Worm (Caenorhabditis elegans) whole organism, late embryonic: ENCODE data around the gene F28C6.10.

Experiments used
- C08G9.2 ChIP-seq: sonication (generic microtip); optimal IDR thresholded peaks from 2 replicates; lab custom pipeline; 2016; ENCODE audit warnings: mild to moderate bottlenecking, missing genetic modification characterization, moderate library complexity, missing compliant biosample characterization
- C38D4.7 ChIP-seq: fragments of 200-800 bp; sonication (Bioruptor generic); optimal IDR thresholded peaks from 2 replicates; lab custom pipeline; 2018; ENCODE audit warnings: mild to moderate bottlenecking, missing genetic modification characterization, moderate library complexity, missing compliant biosample characterization
- F13H6.1 ChIP-seq: sonication (generic microtip); optimal IDR thresholded peaks from 2 replicates; lab custom pipeline; 2016; ENCODE audit warnings: missing genetic modification characterization, missing compliant biosample characterization
- K02D7.2 ChIP-seq: sonication (generic microtip); optimal IDR thresholded peaks from 2 replicates; lab custom pipeline; 2017; ENCODE audit warnings: mild to moderate bottlenecking, missing genetic modification characterization, missing compliant biosample characterization
- K09A11.1 ChIP-seq: sonication (generic microtip); optimal IDR thresholded peaks from 2 replicates; lab custom pipeline; 2017; ENCODE audit warnings: antibody characterized with exemption, mild to moderate bottlenecking, missing genetic modification characterization, missing compliant biosample characterization; ENCODE audit not compliant: insufficient read depth
- ahr-1 ChIP-seq: sonication (generic microtip); optimal IDR thresholded peaks from 2 replicates; lab custom pipeline; 2016; ENCODE audit warnings: missing genetic modification characterization, missing compliant biosample characterization
- ama-1 ChIP-seq: fragments of 150-350 bp; optimal IDR thresholded peaks from 2 replicates; lab custom pipeline; 2014
- ceh-2 ChIP-seq: sonication (generic microtip); optimal IDR thresholded peaks from 2 replicates; lab custom pipeline; 2016; ENCODE audit warnings: missing genotype, missing genetic modification characterization, missing compliant biosample characterization
- ceh-31 ChIP-seq: sonication (generic microtip); optimal IDR thresholded peaks from 2 replicates; lab custom pipeline; 2016; ENCODE audit warnings: missing genetic modification characterization, missing compliant biosample characterization
- ceh-9 ChIP-seq: sonication (generic microtip); optimal IDR thresholded peaks from 2 replicates; lab custom pipeline; 2016; ENCODE audit warnings: mild to moderate bottlenecking, missing genetic modification characterization, inconsistent platforms, missing compliant biosample characterization
- che-1 ChIP-seq: sonication (generic microtip); optimal IDR thresholded peaks from 2 replicates; lab custom pipeline; 2016; ENCODE audit warnings: mild to moderate bottlenecking, missing genetic modification characterization, missing compliant biosample characterization
- dmd-4 ChIP-seq: sonication (generic microtip); optimal IDR thresholded peaks from 2 replicates; lab custom pipeline; 2016; ENCODE audit warnings: borderline replicate concordance, missing genetic modification characterization, missing compliant biosample characterization
- elt-4 ChIP-seq: sonication (generic microtip); optimal IDR thresholded peaks from 2 replicates; lab custom pipeline; 2016; ENCODE audit warnings: missing genetic modification characterization, missing compliant biosample characterization
- eyg-1 ChIP-seq: sonication (generic microtip); optimal IDR thresholded peaks from 2 replicates; lab custom pipeline; 2016; ENCODE audit warnings: missing genotype, missing genetic modification characterization, missing compliant biosample characterization
- gmeb-2 ChIP-seq: sonication (generic microtip); optimal IDR thresholded peaks from 2 replicates; lab custom pipeline; 2016; ENCODE audit warnings: missing genetic modification characterization, inconsistent platforms, missing compliant biosample characterization
- hlh-13 ChIP-seq: fragments of 200-800 bp; sonication (Bioruptor generic); optimal IDR thresholded peaks from 2 replicates; lab custom pipeline; 2018; ENCODE audit warnings: mild to moderate bottlenecking, missing genetic modification characterization, missing compliant biosample characterization
- hlh-6 ChIP-seq: sonication (generic microtip); optimal IDR thresholded peaks from 2 replicates; lab custom pipeline; 2016; ENCODE audit warnings: missing genotype, missing genetic modification characterization, missing compliant biosample characterization
- hlh-8 ChIP-seq: sonication (generic microtip); optimal IDR thresholded peaks from 2 replicates; lab custom pipeline; 2016; ENCODE audit warnings: missing genotype, missing genetic modification characterization, missing compliant biosample characterization
- lin-11 ChIP-seq: fragments of 200-800 bp; sonication (Bioruptor generic); optimal IDR thresholded peaks from 2 replicates; lab custom pipeline; 2018; ENCODE audit warnings: mild to moderate bottlenecking, missing genetic modification characterization, missing compliant biosample characterization
- madf-2 ChIP-seq: sonication (generic microtip); optimal IDR thresholded peaks from 2 replicates; lab custom pipeline; 2017; ENCODE audit warnings: missing genetic modification characterization, missing compliant biosample characterization
- mec-3 ChIP-seq: sonication (generic microtip); optimal IDR thresholded peaks from 2 replicates; lab custom pipeline; 2016; ENCODE audit warnings: borderline replicate concordance, missing genetic modification characterization, missing compliant biosample characterization
- nfya-1 ChIP-seq: sonication (generic microtip); optimal IDR thresholded peaks from 2 replicates; lab custom pipeline; 2017; ENCODE audit warnings: missing genetic modification characterization, mild to moderate bottlenecking, missing compliant biosample characterization, antibody characterized with exemption, moderate library complexity
- pag-3 ChIP-seq: sonication (generic microtip); optimal IDR thresholded peaks from 2 replicates; lab custom pipeline; 2016; ENCODE audit warnings: missing compliant biosample characterization, missing genetic modification characterization, borderline replicate concordance
- pax-1 ChIP-seq: fragments of 150-350 bp; optimal IDR thresholded peaks from 2 replicates; lab custom pipeline; 2014; ENCODE audit warnings: missing biosample characterization, missing genetic modification characterization
- pqm-1 ChIP-seq: sonication (generic microtip); optimal IDR thresholded peaks from 2 replicates; lab custom pipeline; 2016; ENCODE audit warnings: missing genetic modification characterization, missing compliant biosample characterization
- pros-1 ChIP-seq: fragments of 150-350 bp; optimal IDR thresholded peaks from 2 replicates; lab custom pipeline; 2014; ENCODE audit warnings: missing biosample characterization, missing genetic modification reagents, missing genetic modification characterization
- ref-2 ChIP-seq: sonication (generic microtip); optimal IDR thresholded peaks from 2 replicates; lab custom pipeline; 2016; ENCODE audit warnings: missing genetic modification characterization, missing compliant biosample characterization
- rnt-1 ChIP-seq: sonication (generic microtip); optimal IDR thresholded peaks from 2 replicates; lab custom pipeline; 2016; ENCODE audit warnings: missing genetic modification characterization, missing compliant biosample characterization
- sdc-2 ChIP-seq: sonication (generic microtip); optimal IDR thresholded peaks from 2 replicates; lab custom pipeline; 2016; ENCODE audit warnings: missing genotype, missing genetic modification characterization, missing compliant biosample characterization
- sox-2 ChIP-seq: fragments of 200-800 bp; sonication (Bioruptor generic); IDR thresholded peaks from 2 replicates; pipeline ENCODE4 v1.3.6; 2022; ENCODE audit warnings: missing genetic modification reagents, missing genetic modification characterization, missing compliant biosample characterization
- tbx-7 ChIP-seq: sonication (generic microtip); optimal IDR thresholded peaks from 2 replicates; lab custom pipeline; 2016; ENCODE audit warnings: missing genotype, missing genetic modification characterization, missing compliant biosample characterization
- ttx-3 ChIP-seq: sonication (generic microtip); optimal IDR thresholded peaks from 2 replicates; lab custom pipeline; 2016; ENCODE audit warnings: missing genetic modification reagents, missing genetic modification characterization, missing compliant biosample characterization
- unc-3 ChIP-seq, 2 experiments: fragments of 200-800 bp in 1 of 2; sonication (Bioruptor generic) in 1 of 2; sonication (generic microtip) in 1 of 2; conservative IDR thresholded peaks in 1 of 2; optimal IDR thresholded peaks in 1 of 2; 2 replicates each; pipeline versions ENCODE4 v1.3.6 to Lab custom; 2016 to 2022; ENCODE audit warnings: missing compliant biosample characterization in 2 of 2, missing genetic modification characterization in 2 of 2, missing genetic modification reagents in 1 of 2
- unc-42 ChIP-seq: sonication (generic microtip); optimal IDR thresholded peaks from 2 replicates; lab custom pipeline; 2016; ENCODE audit warnings: missing genotype, missing genetic modification characterization, missing compliant biosample characterization
- unc-55 ChIP-seq: sonication (generic microtip); optimal IDR thresholded peaks from 2 replicates; lab custom pipeline; 2017; ENCODE audit warnings: missing biosample characterization, missing genetic modification reagents, missing genetic modification characterization
- zip-5 ChIP-seq: sonication (generic microtip); optimal IDR thresholded peaks from 2 replicates; lab custom pipeline; 2016; ENCODE audit warnings: missing genetic modification characterization, missing compliant biosample characterization
- ztf-16 ChIP-seq: sonication (generic microtip); optimal IDR thresholded peaks from 2 replicates; lab custom pipeline; 2017; ENCODE audit warnings: missing genetic modification characterization, missing compliant biosample characterization

Gene F28C6.10

ce11 chrII:8599214-8599613, 8.5 kb upstream of the F28C6.10 start, which contains the start of gene F28C6.5:
TSS of gene F28C6.5 (plus strand) at chrII:8599514.
- TF ChIP-seq tbx-7 (tag; lab: Kevin White, UChicago) (no peak), pag-3 (no peak)

- no peak for TF ChIP-seq gmeb-2 (tag; lab: Kevin White, UChicago)
- TF ChIP-seq zip-5 (tag; lab: Kevin White, UChicago): no peak
- TF ChIP-seq unc-3 (GFP tag; conservative IDR thresholded peaks at IDR 0.05; lab: Robert Waterston, UW): no peak
- no peak for TF ChIP-seq unc-3 (tag; optimal IDR thresholded peaks at IDR 0.05; lab: Kevin White, UChicago)
- TF ChIP-seq hlh-8 (tag; lab: Kevin White, UChicago): no peak
- TF ChIP-seq sdc-2 (tag; lab: Kevin White, UChicago): no peak
- TF ChIP-seq ahr-1 (tag; lab: Kevin White, UChicago): no peak
- no peak for TF ChIP-seq ceh-9 (tag; lab: Kevin White, UChicago)
Measured at ce11 chrII:8600165-8600564, 7.6 kb upstream of the F28C6.10 start, which contains the start of gene pigg-1. TSS of gene pigg-1 (minus strand) at chrII:8600265.

- TF ChIP-seq pros-1 (tag; lab: Kevin White, UChicago): no peak
- TF ChIP-seq ceh-9 (tag; lab: Kevin White, UChicago): no peak
- no peak for TF ChIP-seq ztf-16
- no peak for TF ChIP-seq che-1 (tag; lab: Kevin White, UChicago)
- no peak for TF ChIP-seq pax-1 (tag; lab: Kevin White, UChicago)
- TF ChIP-seq hlh-6 (tag; lab: Kevin White, UChicago): no peak
- no peak for TF ChIP-seq tbx-7 (tag; lab: Kevin White, UChicago)
- TF ChIP-seq unc-42 (tag; lab: Kevin White, UChicago): peak; percentile 40
- TF ChIP-seq nfya-1 (tag; lab: Kevin White, UChicago): peak; percentile 36
- TF ChIP-seq zip-5 (tag; lab: Kevin White, UChicago): no peak
- TF ChIP-seq pqm-1: no peak
- no peak for TF ChIP-seq gmeb-2 (tag; lab: Kevin White, UChicago)
- TF ChIP-seq ceh-31: peak; percentile 9
Measured at ce11 chrII:8602337-8602944, 5.3 kb upstream of the F28C6.10 start, which contains the start of the genes cpf-1 and rpl-26. TSS of gene cpf-1 (minus strand) at chrII:8602440. TSS of gene rpl-26 (plus strand) at chrII:8602785.

DNA sequence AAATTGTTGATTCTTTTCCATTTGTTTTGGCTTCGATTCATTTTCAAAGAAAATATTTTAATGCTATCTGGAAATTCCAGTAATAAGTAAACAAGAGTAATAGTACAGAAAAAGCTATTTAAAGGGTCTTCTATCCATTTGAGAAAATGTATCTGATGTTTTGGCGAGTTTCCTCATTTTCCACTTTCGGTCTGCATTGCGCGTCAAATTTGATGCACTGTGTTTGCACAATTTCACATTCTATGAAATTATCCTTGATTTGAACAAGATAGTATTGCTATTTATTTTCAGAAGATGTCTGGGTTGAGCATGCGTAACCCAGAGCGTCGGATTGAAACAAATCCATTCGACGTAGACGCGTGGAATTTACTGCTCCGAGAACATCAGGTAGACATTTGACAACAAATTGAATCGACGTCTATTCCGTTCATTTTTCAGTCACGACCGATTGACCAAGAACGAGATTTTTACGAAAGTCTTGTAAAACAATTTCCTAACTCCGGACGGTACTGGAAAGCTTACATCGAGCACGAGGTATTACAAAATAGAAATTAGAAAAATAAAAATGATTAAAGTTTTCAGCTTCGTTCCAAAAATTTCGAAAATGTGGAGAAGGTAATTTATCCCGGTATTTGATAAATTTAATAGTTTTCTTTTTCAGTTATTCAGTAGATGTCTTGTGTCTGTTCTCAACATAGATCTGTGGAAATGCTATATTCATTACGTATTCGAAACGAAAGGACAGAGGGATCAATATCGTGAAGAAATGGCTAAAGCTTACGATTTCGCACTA, 4.0 kb upstream of the F28C6.10 start, which contains the start of gene suf-1:
suf-1 (plus strand) TSS at position 280 of the 793 bp plus-strand sequence.
- TF ChIP-seq mec-3 (tag; lab: Kevin White, UChicago) (no peak), rnt-1 (tag; lab: Kevin White, UChicago) (no peak), hlh-6 (tag; lab: Kevin White, UChicago) (no peak), unc-42 (tag; lab: Kevin White, UChicago) (peak; percentile 48), C38D4.7 (GFP tag; lab: Kevin White, UChicago) (no peak), elt-4 (tag; lab: Kevin White, UChicago) (no peak), C08G9.2 (tag; lab: Kevin White, UChicago) (no peak), dmd-4 (tag; lab: Kevin White, UChicago) (no peak), pag-3 (no peak), ceh-2 (tag; lab: Kevin White, UChicago) (no peak), madf-2 (tag; lab: Kevin White, UChicago) (no peak), ref-2 (no peak), hlh-13 (GFP tag; lab: Kevin White, UChicago) (no peak), hlh-8 (tag; lab: Kevin White, UChicago) (no peak), K09A11.1 (no peak), unc-55 (no peak), pax-1 (tag; lab: Kevin White, UChicago) (no peak), nfya-1 (tag; lab: Kevin White, UChicago) (peak; percentile 31), ttx-3 (tag; lab: Kevin White, UChicago) (no peak), sox-2 (no peak), lin-11 (tag; lab: Kevin White, UChicago) (no peak), K02D7.2 (tag; lab: Kevin White, UChicago) (no peak), ama-1 (lab: Kevin White, UChicago) (peak; percentile 65), F13H6.1 (tag; lab: Kevin White, UChicago) (no peak), eyg-1 (tag; lab: Kevin White, UChicago) (no peak)
